Fruit fly (Drosophila melanogaster): Measurements from ENCODE around the gene CG44040.
A peak's percentile ranks its signal among the peaks of the same experiment; 100 is the strongest.

- peak; percentile 94 for TF ChIP-seq Ets21C (GFP tag; optimal IDR thresholded peaks at IDR 0.05)
- peak; percentile 98 for TF ChIP-seq CG6808 (GFP tag; optimal IDR thresholded peaks at IDR 0.05)
- TF ChIP-seq svp (GFP tag), result peak; percentile 99
- TF ChIP-seq salr (GFP tag; optimal IDR thresholded peaks at IDR 0.05), result peak; percentile 28 to 92
- TF ChIP-seq CG6792 (GFP tag; optimal IDR thresholded peaks at IDR 0.05), result peak; percentile 96
- no peak for TF ChIP-seq Eip93F (GFP tag; optimal IDR thresholded peaks at IDR 0.05)
- peak; percentile 98 for TF ChIP-seq CG8119 (GFP tag; IDR thresholded peaks at IDR 0.05)
- peak; percentile 98 for TF ChIP-seq CG15336 (GFP tag; IDR thresholded peaks at IDR 0.05)
- TF ChIP-seq topi (GFP tag; optimal IDR thresholded peaks at IDR 0.05), result peak; percentile 97
- TF ChIP-seq CG16779 (tag; optimal IDR thresholded peaks at IDR 0.05), result no peak
- peak; percentile 79 for TF ChIP-seq Sox102F (GFP tag; optimal IDR thresholded peaks at IDR 0.05)
- peak; percentile 96 for TF ChIP-seq CG6163 (GFP tag; IDR thresholded peaks at IDR 0.05)
- peak; percentile 98 for TF ChIP-seq Ets96B (tag; optimal IDR thresholded peaks at IDR 0.05)
- peak; percentile 93 for TF ChIP-seq Blimp-1 (GFP tag; optimal IDR thresholded peaks at IDR 0.05)
These were observed 45.0 kb upstream of the CG44040 start, which contains the start of the genes Cp190 and CG4338 for dm6 chr3R:15275158-15275623.
